Worm (Caenorhabditis elegans) whole organism, midembryonic: ENCODE results near the gene rcat-1.

ENCODE experiments used
- T22C8.4 ChIP-seq: fragments of 200-800 bp; sonication (Bioruptor generic); IDR thresholded peaks from 2 replicates; pipeline ENCODE4 v1.3.6; 2022; ENCODE audit warnings: missing genetic modification characterization, missing compliant biosample characterization
- cog-1 ChIP-seq: sonication (generic microtip); optimal IDR thresholded peaks from 2 replicates; lab custom pipeline; 2016; ENCODE audit warnings: missing genetic modification characterization, missing compliant biosample characterization
- flt-1 ChIP-seq: fragments of 200-800 bp; sonication (Bioruptor generic); IDR thresholded peaks from 2 replicates; pipeline ENCODE4 v1.3.6; 2022; ENCODE audit warnings: missing genetic modification characterization, missing compliant biosample characterization
- klf-2 ChIP-seq: fragments of 200-800 bp; sonication (Bioruptor generic); conservative IDR thresholded peaks from 2 replicates; pipeline ENCODE4 v1.3.6; 2022; ENCODE audit warnings: missing genetic modification reagents, missing genetic modification characterization, missing compliant biosample characterization
- med-1 ChIP-seq: sonication (generic microtip); optimal IDR thresholded peaks from 2 replicates; lab custom pipeline; 2017; ENCODE audit warnings: missing genetic modification characterization, mild to moderate bottlenecking, missing compliant biosample characterization, antibody characterized with exemption, missing genetic modification reagents; ENCODE audit not compliant: insufficient read depth
- ref-1 ChIP-seq: fragments of 200-800 bp; sonication (Bioruptor generic); conservative IDR thresholded peaks from 2 replicates; pipeline ENCODE4 v1.3.6; 2022; ENCODE audit warnings: missing genetic modification reagents, missing genetic modification characterization, missing compliant biosample characterization
- ztf-23 ChIP-seq: fragments of 200-800 bp; sonication (Bioruptor generic); IDR thresholded peaks from 2 replicates; pipeline ENCODE4 v1.3.6; 2022; ENCODE audit warnings: missing genetic modification reagents, missing genetic modification characterization, missing compliant biosample characterization
- ztf-29 ChIP-seq: fragments of 200-800 bp; sonication (Bioruptor generic); IDR thresholded peaks from 2 replicates; pipeline ENCODE4 v1.3.6; 2022; ENCODE audit warnings: missing genetic modification reagents, missing genetic modification characterization, missing compliant biosample characterization

DNA sequence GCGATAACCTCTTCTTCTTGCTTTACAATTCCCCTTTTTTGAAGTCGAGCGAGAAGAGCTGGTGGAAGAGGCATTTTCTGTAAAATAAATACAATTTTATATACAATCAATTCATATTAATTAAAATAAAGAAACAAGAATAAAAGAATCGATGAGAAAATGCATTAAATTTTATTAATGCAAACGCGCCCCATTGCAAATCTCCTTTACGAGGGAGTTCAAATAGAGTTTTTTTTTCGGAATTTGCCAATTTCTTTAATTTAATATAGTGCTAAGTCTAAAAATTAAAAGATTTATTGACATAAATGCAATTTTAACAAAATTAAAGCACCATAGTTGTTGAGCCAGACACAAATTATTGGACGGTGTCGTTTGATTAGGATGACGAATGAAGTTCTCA is 6.4 kb upstream of the rcat-1 start, which contains the start of gene pqbp-1.1:
- TF ChIP-seq ref-1 (GFP tag; lab: Robert Waterston, UW) (no peak), flt-1 (GFP tag; lab: Robert Waterston, UW) (0 out of 2 replicates have a peak, but pooled peaks have one; percentile 59), cog-1 (tag; lab: Kevin White, UChicago) (no peak), klf-2 (GFP tag; lab: Robert Waterston, UW) (no peak), ztf-29 (GFP tag; lab: Robert Waterston, UW) (no peak), T22C8.4 (GFP tag; lab: Robert Waterston, UW) (peak; percentile 42; the same call in 1 of the 2 replicates), med-1 (GFP tag; lab: Kevin White, UChicago) (no peak), ztf-23 (GFP tag; lab: Robert Waterston, UW) (no peak)
